Fruit fly (Drosophila melanogaster) whole organism, embryonic: ENCODE data around the gene CG14352.

Experiments used
- ATbp ChIP-seq: fragments of 200-800 bp; sonication (Bioruptor generic); optimal IDR thresholded peaks from 2 replicates; lab custom pipeline; 2017; ENCODE audit warnings: missing biosample characterization, mild to moderate bottlenecking, missing genetic modification characterization, missing genetic modification reagents
- Aef1 ChIP-seq: fragments of 200-800 bp; sonication (Bioruptor generic); IDR thresholded peaks from 3 replicates; pipeline ENCODE4 v1.3.6; 2022; ENCODE audit warnings: missing biosample characterization, missing genetic modification characterization
- Atf6 ChIP-seq: fragments of 200-800 bp; sonication (Bioruptor generic); IDR thresholded peaks from 2 replicates; pipeline ENCODE4 v1.3.6; 2022; ENCODE audit warnings: missing biosample characterization, missing genetic modification characterization
- CG10654 ChIP-seq: fragments of 200-800 bp; sonication (Bioruptor generic); optimal IDR thresholded peaks from 2 replicates; lab custom pipeline; 2016; ENCODE audit warnings: missing biosample characterization, missing genetic modification characterization
- CG11504 ChIP-seq: fragments of 200-800 bp; sonication (Bioruptor generic); optimal IDR thresholded peaks from 3 replicates; lab custom pipeline; 2019; ENCODE audit warnings: missing biosample characterization, mild to moderate bottlenecking, missing genetic modification characterization, moderate library complexity
- CG12769 ChIP-seq: fragments of 200-800 bp; sonication (Bioruptor generic); optimal IDR thresholded peaks from 2 replicates; lab custom pipeline; 2019; ENCODE audit warnings: missing biosample characterization, mild to moderate bottlenecking, missing genetic modification characterization, moderate library complexity
- CG16815 ChIP-seq: fragments of 200-800 bp; sonication (Bioruptor generic); optimal IDR thresholded peaks from 3 replicates; lab custom pipeline; 2017; ENCODE audit warnings: missing biosample characterization, mild to moderate bottlenecking, missing genetic modification characterization
- CG18599 ChIP-seq: fragments of 200-800 bp; sonication (Bioruptor generic); optimal IDR thresholded peaks from 3 replicates; lab custom pipeline; 2017; ENCODE audit warnings: missing biosample characterization, missing genetic modification characterization, mild to moderate bottlenecking, moderate library complexity, missing genetic modification reagents
- CG2129 ChIP-seq: fragments of 200-800 bp; sonication (Bioruptor generic); IDR thresholded peaks from 2 replicates; pipeline ENCODE4 v1.3.6; 2022; ENCODE audit warnings: missing biosample characterization, missing genetic modification characterization; ENCODE audit not compliant: partially characterized antibody
- CG2199 ChIP-seq: fragments of 200-800 bp; sonication (Bioruptor generic); IDR thresholded peaks from 3 replicates; pipeline ENCODE4 v1.3.6; 2022; ENCODE audit warnings: missing biosample characterization, missing genetic modification characterization
- CG31441 ChIP-seq: fragments of 200-800 bp; sonication (Bioruptor generic); IDR thresholded peaks from 2 replicates; pipeline ENCODE4 v1.3.6; 2022; ENCODE audit warnings: missing biosample characterization, missing genetic modification characterization
- CG34224 ChIP-seq: fragments of 200-800 bp; sonication (Bioruptor generic); IDR thresholded peaks from 3 replicates; pipeline ENCODE4 v1.3.6; 2022; ENCODE audit warnings: missing biosample characterization, missing genetic modification characterization; ENCODE audit not compliant: partially characterized antibody
- CG42726 ChIP-seq: fragments of 200-800 bp; sonication (Bioruptor generic); IDR thresholded peaks from 2 replicates; pipeline ENCODE4 v1.3.6; 2022; ENCODE audit warnings: missing biosample characterization, missing genetic modification characterization; ENCODE audit not compliant: partially characterized antibody
- CG4730 ChIP-seq: fragments of 200-800 bp; sonication (Bioruptor generic); IDR thresholded peaks from 2 replicates; pipeline ENCODE4 v1.3.6; 2022; ENCODE audit warnings: missing biosample characterization, missing genetic modification characterization
- CG8359 ChIP-seq: fragments of 200-800 bp; sonication (Bioruptor generic); optimal IDR thresholded peaks from 2 replicates; lab custom pipeline; 2017; ENCODE audit warnings: missing biosample characterization, mild to moderate bottlenecking, missing genetic modification characterization, borderline replicate concordance
- CG8924 ChIP-seq: fragments of 200-800 bp; optimal IDR thresholded peaks from 3 replicates; lab custom pipeline; 2019; ENCODE audit warnings: missing biosample characterization, mild to moderate bottlenecking, missing genetic modification characterization, moderate library complexity
- CoRest ChIP-seq: fragments of 200-800 bp; sonication (Bioruptor generic); optimal IDR thresholded peaks from 3 replicates; lab custom pipeline; 2018; ENCODE audit warnings: missing biosample characterization, mild to moderate bottlenecking, missing genetic modification characterization, moderate library complexity
- Doc2 ChIP-seq: fragments of 200-800 bp; sonication (Bioruptor generic); IDR thresholded peaks from 2 replicates; pipeline ENCODE4 v1.3.6; 2022; ENCODE audit warnings: missing biosample characterization, missing genetic modification characterization
- H15 ChIP-seq: fragments of 200-800 bp; sonication (Bioruptor generic); IDR thresholded peaks from 3 replicates; pipeline ENCODE4 v1.3.6; 2022; ENCODE audit warnings: missing biosample characterization, missing genetic modification characterization
- HLH54F ChIP-seq: fragments of 200-800 bp; sonication (Bioruptor generic); optimal IDR thresholded peaks from 3 replicates; lab custom pipeline; 2016; ENCODE audit warnings: missing biosample characterization, missing genetic modification characterization
- Hmr ChIP-seq: fragments of 200-800 bp; sonication (Bioruptor generic); optimal IDR thresholded peaks from 3 replicates; lab custom pipeline; 2017; ENCODE audit warnings: mild to moderate bottlenecking, missing biosample characterization, missing genetic modification reagents, missing genetic modification characterization
- MESR4 ChIP-seq: fragments of 200-800 bp; sonication (Bioruptor generic); optimal IDR thresholded peaks from 2 replicates; lab custom pipeline; 2018; ENCODE audit warnings: missing biosample characterization, mild to moderate bottlenecking, missing genetic modification characterization, moderate library complexity
- Oaz ChIP-seq: fragments of 200-800 bp; sonication (Bioruptor generic); IDR thresholded peaks from 2 replicates; pipeline ENCODE4 v1.3.6; 2022; ENCODE audit warnings: missing biosample characterization, missing genetic modification characterization
- Pdp1 ChIP-seq, 2 experiments: fragments of 200-800 bp; sonication (Bioruptor generic); optimal IDR thresholded peaks; 3 replicates each; lab custom pipeline; 2016; ENCODE audit warnings: missing biosample characterization in 2 of 2, missing genetic modification characterization in 2 of 2, mild to moderate bottlenecking in 1 of 2, moderate library complexity in 1 of 2
- Poxn ChIP-seq: fragments of 200-800 bp; sonication (Bioruptor generic); IDR thresholded peaks from 2 replicates; pipeline ENCODE4 v1.3.6; 2022; ENCODE audit warnings: missing biosample characterization, missing genetic modification characterization
- Sox102F ChIP-seq: fragments of 200-800 bp; sonication (Bioruptor generic); optimal IDR thresholded peaks from 2 replicates; lab custom pipeline; 2018; ENCODE audit warnings: missing biosample characterization, mild to moderate bottlenecking, missing genetic modification characterization, moderate library complexity
- Xrp1 ChIP-seq: fragments of 200-800 bp; sonication (Bioruptor generic); IDR thresholded peaks from 2 replicates; pipeline ENCODE4 v1.3.6; 2022; ENCODE audit warnings: missing biosample characterization, missing genetic modification characterization
- ab ChIP-seq: fragments of 200-800 bp; sonication (Bioruptor generic); optimal IDR thresholded peaks from 2 replicates; lab custom pipeline; 2016; ENCODE audit warnings: missing biosample characterization, missing genetic modification characterization
- aop ChIP-seq: fragments of 200-800 bp; sonication (Bioruptor generic); IDR thresholded peaks from 2 replicates; pipeline ENCODE4 v1.3.6; 2022; ENCODE audit warnings: missing biosample characterization, missing genetic modification characterization
- bigmax ChIP-seq: fragments of 200-800 bp; sonication (Bioruptor generic); optimal IDR thresholded peaks from 2 replicates; lab custom pipeline; 2018; ENCODE audit warnings: missing biosample characterization, mild to moderate bottlenecking, missing genetic modification characterization
- chif ChIP-seq, 2 experiments: fragments of 200-800 bp; sonication (Bioruptor generic); optimal IDR thresholded peaks; 3 replicates each; lab custom pipeline; 2016; ENCODE audit warnings: missing biosample characterization in 2 of 2, missing genetic modification characterization in 2 of 2
- dimm ChIP-seq: fragments of 200-800 bp; sonication (Bioruptor generic); IDR thresholded peaks from 2 replicates; pipeline ENCODE4 v1.3.6; 2022; ENCODE audit warnings: missing biosample characterization, missing genetic modification characterization
- dpn ChIP-seq, 2 experiments: fragments of 200-800 bp; sonication (Bioruptor generic); optimal IDR thresholded peaks; 3 replicates each; lab custom pipeline; 2016; ENCODE audit warnings: missing biosample characterization in 2 of 2, missing genetic modification characterization in 2 of 2
- eyg ChIP-seq: fragments of 200-800 bp; sonication (Bioruptor generic); optimal IDR thresholded peaks from 3 replicates; lab custom pipeline; 2016; ENCODE audit warnings: missing biosample characterization, missing genetic modification characterization
- gcm2 ChIP-seq: fragments of 200-800 bp; sonication (Bioruptor generic); optimal IDR thresholded peaks from 2 replicates; lab custom pipeline; 2016; ENCODE audit warnings: missing biosample characterization, missing genetic modification characterization
- gro ChIP-seq: fragments of 200-800 bp; sonication (Bioruptor generic); optimal IDR thresholded peaks from 2 replicates; lab custom pipeline; 2016; ENCODE audit warnings: missing biosample characterization, missing genetic modification characterization
- insv ChIP-seq, 2 experiments: fragments of 200-800 bp; sonication (Bioruptor generic); optimal IDR thresholded peaks; 3 replicates each; lab custom pipeline; 2016 to 2018; ENCODE audit warnings: missing biosample characterization in 2 of 2, missing genetic modification characterization in 2 of 2
- lmd ChIP-seq: fragments of 200-800 bp; sonication (Bioruptor generic); IDR thresholded peaks from 2 replicates; pipeline ENCODE4 v1.3.6; 2022; ENCODE audit warnings: missing biosample characterization, missing genetic modification characterization
- mirr ChIP-seq: fragments of 200-800 bp; sonication (Bioruptor generic); optimal IDR thresholded peaks from 3 replicates; lab custom pipeline; 2018; ENCODE audit warnings: missing biosample characterization, mild to moderate bottlenecking, missing genetic modification characterization
- nmo ChIP-seq: fragments of 200-800 bp; sonication (Bioruptor generic); optimal IDR thresholded peaks from 2 replicates; lab custom pipeline; 2018; ENCODE audit warnings: missing biosample characterization, mild to moderate bottlenecking, missing genetic modification characterization, moderate library complexity
- odd ChIP-seq: fragments of 200-800 bp; sonication (Bioruptor generic); optimal IDR thresholded peaks from 2 replicates; lab custom pipeline; 2017; ENCODE audit warnings: missing biosample characterization, mild to moderate bottlenecking, missing genetic modification characterization
- pros ChIP-seq: fragments of 200-800 bp; sonication (Bioruptor generic); optimal IDR thresholded peaks from 3 replicates; lab custom pipeline; 2019; ENCODE audit warnings: missing biosample characterization, mild to moderate bottlenecking, missing genetic modification characterization, moderate library complexity
- seq ChIP-seq: fragments of 200-800 bp; sonication (Bioruptor generic); IDR thresholded peaks from 2 replicates; pipeline ENCODE4 v1.3.6; 2022; ENCODE audit warnings: missing biosample characterization, missing genetic modification characterization
- shn ChIP-seq: fragments of 200-800 bp; sonication (Bioruptor generic); optimal IDR thresholded peaks from 3 replicates; lab custom pipeline; 2016; ENCODE audit warnings: missing biosample characterization, missing genetic modification characterization
- slbo ChIP-seq: fragments of 200-800 bp; sonication (Bioruptor generic); IDR thresholded peaks from 2 replicates; pipeline ENCODE4 v1.3.6; 2022; ENCODE audit warnings: missing biosample characterization, missing genetic modification characterization
- stwl ChIP-seq: fragments of 200-800 bp; sonication (Bioruptor generic); optimal IDR thresholded peaks from 3 replicates; lab custom pipeline; 2018; ENCODE audit warnings: missing biosample characterization, mild to moderate bottlenecking, missing genetic modification characterization, moderate library complexity
- sug ChIP-seq: fragments of 200-800 bp; optimal IDR thresholded peaks from 2 replicates; lab custom pipeline; 2019; ENCODE audit warnings: missing biosample characterization, mild to moderate bottlenecking, missing genetic modification characterization, moderate library complexity
- tin ChIP-seq: fragments of 200-800 bp; sonication (Bioruptor generic); optimal IDR thresholded peaks from 3 replicates; lab custom pipeline; 2016; ENCODE audit warnings: missing biosample characterization, missing genetic modification characterization
- unc-4 ChIP-seq: fragments of 200-800 bp; sonication (Bioruptor generic); IDR thresholded peaks from 2 replicates; pipeline ENCODE4 v1.3.6; 2022; ENCODE audit warnings: missing biosample characterization, missing genetic modification characterization; ENCODE audit not compliant: partially characterized antibody
- usp ChIP-seq: fragments of >200 bp; optimal IDR thresholded peaks from 2 replicates; lab custom pipeline; 2017; ENCODE audit warnings: missing biosample characterization, missing genetic modification characterization

The CG14352 gene

dm6 chr2L:1627824-1628501, 16.8 kb downstream of the CG14352 start (continued):
- TF ChIP-seq lmd (GFP tag; lab: Robert Waterston, UW) (peak; percentile 58; the same call in 1 of the 2 replicates), CG2129 (GFP tag; lab: Robert Waterston, UW) (no peak), chif (GFP tag; optimal IDR thresholded peaks at IDR 0.05; lab: Kevin White, UChicago) (peak in 1 of 2 experiments; percentile 37), unc-4 (no peak), Oaz (no peak), Atf6 (peak; percentile 83), Xrp1 (GFP tag; lab: Robert Waterston, UW) (peak; percentile 40), gcm2 (no peak), CG12769 (tag; lab: Kevin White, UChicago) (peak; percentile 77), Doc2 (no peak), CG8359 (GFP tag; lab: Kevin White, UChicago) (no peak), aop (GFP tag; lab: Robert Waterston, UW) (no peak), eyg (GFP tag; lab: Kevin White, UChicago) (peak; percentile 50), bigmax (GFP tag; lab: Kevin White, UChicago) (no peak), CG34224 (no peak), sug (tag; lab: Kevin White, UChicago) (peak; percentile 90), H15 (no peak), seq (GFP tag; lab: Robert Waterston, UW) (no peak), ab (no peak), tin (peak; percentile 23), CG2199 (GFP tag; lab: Robert Waterston, UW) (no peak), CG10654 (no peak), odd (GFP tag; lab: Kevin White, UChicago) (no peak), Poxn (no peak), dpn (GFP tag; optimal IDR thresholded peaks at IDR 0.05; lab: Kevin White, UChicago) (peak; percentile 51 to 71), HLH54F (peak; percentile 34), stwl (tag; lab: Kevin White, UChicago) (no peak), Pdp1 (GFP tag; optimal IDR thresholded peaks at IDR 0.05; lab: Kevin White, UChicago) (peak; percentile 17 to 63), insv (GFP tag; optimal IDR thresholded peaks at IDR 0.05; lab: Kevin White, UChicago) (no peak), CG11504 (tag; lab: Kevin White, UChicago) (peak; percentile 57), Sox102F (peak; percentile 48), gro (peak; percentile 62), CoRest (tag; lab: Kevin White, UChicago) (peak; percentile 50), CG16815 (GFP tag; lab: Kevin White, UChicago) (peak; percentile 38), CG18599 (GFP tag; lab: Kevin White, UChicago) (peak; percentile 68), CG42726 (no peak), CG4730 (no peak), shn (GFP tag; lab: Kevin White, UChicago) (peak; percentile 63), mirr (GFP tag; lab: Kevin White, UChicago) (peak; percentile 95), dimm (no peak), Aef1 (GFP tag; lab: Robert Waterston, UW) (no peak), ATbp (GFP tag; lab: Kevin White, UChicago) (no peak), pros (GFP tag; lab: Kevin White, UChicago) (no peak), Hmr (peak; percentile 74), CG31441 (GFP tag; lab: Robert Waterston, UW) (no peak), CG8924 (tag; lab: Kevin White, UChicago) (peak; percentile 48), usp (GFP tag; lab: Kevin White, UChicago) (no peak), MESR4 (GFP tag; lab: Kevin White, UChicago) (no peak), slbo (GFP tag; lab: Robert Waterston, UW) (peak; percentile 74), nmo (peak; percentile 13)
